Fruit fly (Drosophila melanogaster): ENCODE data around the gene tnc.

tnc gene

DNA sequence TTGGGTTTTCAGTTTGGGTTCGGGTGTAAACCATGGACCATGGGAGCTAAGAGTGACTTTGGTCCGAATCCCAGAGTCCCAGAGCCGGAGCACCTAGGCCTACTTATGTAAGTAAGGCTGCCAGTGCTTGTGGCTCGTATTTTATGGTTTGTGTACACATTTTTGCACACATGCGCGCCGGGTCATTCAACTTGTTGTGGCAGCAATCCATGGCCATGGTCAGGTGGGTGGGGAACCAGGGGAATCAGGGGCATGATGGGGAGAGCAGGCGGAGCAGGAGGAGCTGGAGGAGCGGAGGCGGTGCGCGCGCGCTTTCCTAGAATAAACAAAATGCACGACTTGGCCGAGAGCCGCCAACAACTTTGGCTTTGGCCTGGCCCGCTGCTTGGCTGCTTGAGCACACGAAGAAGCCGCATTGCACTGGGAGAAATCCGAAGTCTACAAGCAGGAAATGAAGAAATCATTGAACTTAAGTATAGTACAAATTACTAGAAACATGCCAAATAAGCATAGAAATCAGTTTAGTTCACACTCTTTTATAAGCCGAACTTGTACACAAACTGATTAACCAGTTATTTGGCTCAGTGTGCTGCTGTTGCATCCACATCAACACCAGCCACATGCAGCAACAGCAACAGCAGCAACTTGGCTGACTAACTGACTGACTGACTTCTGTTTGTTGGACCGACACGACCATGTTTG is 25.7 kb downstream of the tnc start (continued):
- TF ChIP-seq CG8632 (GFP tag; optimal IDR thresholded peaks at IDR 0.05) (peak; percentile 55), Blimp-1 (GFP tag; optimal IDR thresholded peaks at IDR 0.05) (peak; percentile 34), CG10631 (GFP tag; optimal IDR thresholded peaks at IDR 0.05) (peak; percentile 85), CG32006 (GFP tag; optimal IDR thresholded peaks at IDR 0.05) (peak; percentile 95), CG11902 (GFP tag; optimal IDR thresholded peaks at IDR 0.05) (peak; percentile 44), OdsH (GFP tag; optimal IDR thresholded peaks at IDR 0.05) (peak; percentile 84), svp (GFP tag) (peak; percentile 83), CG10669 (GFP tag; optimal IDR thresholded peaks at IDR 0.05) (peak; percentile 84), Sox14 (GFP tag; optimal IDR thresholded peaks at IDR 0.05) (peak; percentile 88), Eip93F (GFP tag; optimal IDR thresholded peaks at IDR 0.05) (no peak), achi (GFP tag; optimal IDR thresholded peaks at IDR 0.05) (peak; percentile 90), acj6 (GFP tag; optimal IDR thresholded peaks at IDR 0.05) (peak; percentile 83), Sox15 (GFP tag; optimal IDR thresholded peaks at IDR 0.05) (peak; percentile 52), CG11762 (GFP tag; optimal IDR thresholded peaks at IDR 0.05; ENCODE audit: insufficient read depth) (peak; percentile 84), CG6276 (GFP tag; optimal IDR thresholded peaks at IDR 0.05) (peak; percentile 94), vri (GFP tag; optimal IDR thresholded peaks at IDR 0.05) (no peak), fd59A (GFP tag; optimal IDR thresholded peaks at IDR 0.05) (peak; percentile 85), Ets96B (tag; optimal IDR thresholded peaks at IDR 0.05) (peak; percentile 85), CG6808 (GFP tag; optimal IDR thresholded peaks at IDR 0.05) (peak; percentile 87)

DNA sequence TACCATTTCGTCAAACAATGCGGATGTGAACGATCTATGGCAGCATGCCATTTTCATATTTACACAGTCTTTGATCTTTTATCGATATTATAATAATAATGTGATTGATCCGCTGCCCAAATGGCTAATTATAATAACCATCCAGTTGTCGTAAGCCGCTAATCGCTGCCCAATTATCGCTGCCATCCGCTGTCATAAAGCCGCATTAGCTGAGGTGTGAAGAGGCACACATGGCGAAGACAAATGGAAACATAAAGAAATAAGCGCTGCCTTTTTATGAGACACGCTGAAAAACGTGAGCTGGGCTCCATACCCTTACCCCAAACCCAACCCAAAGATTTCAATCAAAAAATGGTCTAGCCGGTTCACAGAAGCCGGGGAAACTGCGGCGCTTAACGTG is 27.8 kb downstream of the tnc start:
- TF ChIP-seq Eip78C (GFP tag) (no peak), lz (GFP tag; optimal IDR thresholded peaks at IDR 0.05) (no peak), Smox (GFP tag; optimal IDR thresholded peaks at IDR 0.05) (no peak), fd85E (GFP tag; optimal IDR thresholded peaks at IDR 0.05) (no peak), net (GFP tag; optimal IDR thresholded peaks at IDR 0.05) (no peak), CG1621 (tag; optimal IDR thresholded peaks at IDR 0.05) (no peak), CG6854 (GFP tag; optimal IDR thresholded peaks at IDR 0.05) (no peak), Blimp-1 (GFP tag; optimal IDR thresholded peaks at IDR 0.05) (no peak)

DNA sequence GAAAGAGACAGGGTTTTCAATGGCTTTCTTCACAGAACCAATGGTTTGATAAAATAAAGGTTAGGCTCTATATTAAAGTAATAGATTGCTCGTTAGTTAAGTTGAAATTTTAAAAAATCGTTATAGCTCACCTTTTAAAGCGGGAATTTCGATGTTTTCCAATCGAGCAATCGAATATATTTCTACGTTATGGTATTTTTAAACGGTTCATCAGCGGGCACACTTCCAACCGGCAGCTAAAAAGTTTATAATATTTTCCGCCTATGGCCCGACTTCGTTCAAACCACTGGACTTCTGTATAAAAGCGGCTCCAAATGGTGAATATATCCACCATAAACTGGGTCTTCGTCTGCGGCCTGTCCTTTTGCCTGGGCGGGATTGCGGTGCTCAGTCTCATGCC is 38.9 kb downstream of the tnc start, which contains the start of gene beta4GalT7:
Gene beta4GalT7 (plus strand): TSS at position 201 of the 400 bp plus-strand sequence.
- no peak for TF ChIP-seq Eip93F (GFP tag; optimal IDR thresholded peaks at IDR 0.05)
- no peak for TF ChIP-seq Sox15 (GFP tag; optimal IDR thresholded peaks at IDR 0.05)
- TF ChIP-seq CG6808 (GFP tag; optimal IDR thresholded peaks at IDR 0.05): no peak
- TF ChIP-seq CG10631 (GFP tag; optimal IDR thresholded peaks at IDR 0.05): no peak
- no peak for TF ChIP-seq Eip75B (GFP tag; optimal IDR thresholded peaks at IDR 0.05)
- TF ChIP-seq CG34406 (GFP tag; optimal IDR thresholded peaks at IDR 0.05): no peak

DNA sequence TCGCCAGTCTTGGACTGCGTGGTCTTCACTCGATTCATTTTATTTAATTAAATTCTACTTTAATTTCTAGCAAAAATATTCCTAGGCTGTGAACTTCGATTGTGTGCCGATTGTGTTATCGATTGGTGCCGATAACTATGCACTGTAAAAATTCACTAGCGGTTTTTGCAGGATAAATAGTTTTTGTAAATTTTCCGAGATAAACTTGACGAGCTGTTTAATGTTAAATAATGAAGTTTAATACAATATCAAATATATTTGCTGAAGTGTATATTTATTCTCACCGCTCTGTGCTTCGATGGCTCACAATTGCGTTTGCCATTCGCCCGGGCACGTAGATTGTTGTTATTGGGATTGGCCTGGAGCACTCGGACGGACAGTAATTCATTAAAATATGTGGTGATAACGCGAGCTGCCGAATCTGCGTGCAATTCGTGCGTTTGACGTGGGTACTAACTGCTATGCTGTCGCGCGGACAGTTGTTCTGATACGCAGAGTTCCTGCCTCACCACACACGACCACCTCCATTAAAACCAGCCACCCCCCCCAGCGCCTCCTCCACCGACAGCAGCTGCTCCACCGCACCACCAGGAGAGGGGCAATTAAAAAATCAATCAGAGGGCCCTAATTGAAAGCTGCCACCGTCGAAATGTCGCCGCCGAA is 40.8 kb downstream of the tnc start, which contains the start of the genes EMC6 and Hr96:
Gene EMC6 (minus strand): TSS at position 123 of the 663 bp plus-strand sequence.
Gene Hr96 (plus strand): TSS at position 341 of the 663 bp plus-strand sequence.
- TF ChIP-seq vri (GFP tag; optimal IDR thresholded peaks at IDR 0.05) (no peak), Hr4 (GFP tag; optimal IDR thresholded peaks at IDR 0.05) (peak; percentile 94), cyc (GFP tag; optimal IDR thresholded peaks at IDR 0.05) (peak; percentile 94), Ets21C (GFP tag; optimal IDR thresholded peaks at IDR 0.05) (peak; percentile 90), dsx (GFP tag; optimal IDR thresholded peaks at IDR 0.05; ENCODE audit: poor library complexity, severe bottlenecking) (peak; percentile 81), Blimp-1 (GFP tag; optimal IDR thresholded peaks at IDR 0.05) (peak; percentile 62), Sox15 (GFP tag; optimal IDR thresholded peaks at IDR 0.05) (peak; percentile 87), CG9139 (GFP tag; optimal IDR thresholded peaks at IDR 0.05) (no peak), CG7368 (GFP tag; optimal IDR thresholded peaks at IDR 0.05) (peak; percentile 85), CG31627 (GFP tag; optimal IDR thresholded peaks at IDR 0.05) (peak; percentile 93), Eip78C (GFP tag) (peak; percentile 97), net (GFP tag; optimal IDR thresholded peaks at IDR 0.05) (peak; percentile 90), CG10631 (GFP tag; optimal IDR thresholded peaks at IDR 0.05) (peak; percentile 93), topi (GFP tag; optimal IDR thresholded peaks at IDR 0.05) (peak; percentile 91), Eip75B (GFP tag; optimal IDR thresholded peaks at IDR 0.05) (peak; percentile 93), CG15336 (GFP tag; IDR thresholded peaks at IDR 0.05) (peak; percentile 84), CG16779 (tag; optimal IDR thresholded peaks at IDR 0.05) (peak; percentile 79), fd85E (GFP tag; optimal IDR thresholded peaks at IDR 0.05) (peak; percentile 62), achi (GFP tag; optimal IDR thresholded peaks at IDR 0.05) (peak; percentile 88), esn (GFP tag; optimal IDR thresholded peaks at IDR 0.05) (peak; percentile 95), spab (GFP tag; optimal IDR thresholded peaks at IDR 0.05) (peak; percentile 75), Met (GFP tag; optimal IDR thresholded peaks at IDR 0.05) (peak; percentile 93), svp (GFP tag) (peak; percentile 98), CG6276 (GFP tag; optimal IDR thresholded peaks at IDR 0.05) (no peak), CG34406 (GFP tag; optimal IDR thresholded peaks at IDR 0.05) (peak; percentile 88), CG6792 (GFP tag; optimal IDR thresholded peaks at IDR 0.05) (peak; percentile 88)

Data from whole organism, prepupa.